Worm (Caenorhabditis elegans): ENCODE data around the gene srv-12.

Gene srv-12

DNA sequence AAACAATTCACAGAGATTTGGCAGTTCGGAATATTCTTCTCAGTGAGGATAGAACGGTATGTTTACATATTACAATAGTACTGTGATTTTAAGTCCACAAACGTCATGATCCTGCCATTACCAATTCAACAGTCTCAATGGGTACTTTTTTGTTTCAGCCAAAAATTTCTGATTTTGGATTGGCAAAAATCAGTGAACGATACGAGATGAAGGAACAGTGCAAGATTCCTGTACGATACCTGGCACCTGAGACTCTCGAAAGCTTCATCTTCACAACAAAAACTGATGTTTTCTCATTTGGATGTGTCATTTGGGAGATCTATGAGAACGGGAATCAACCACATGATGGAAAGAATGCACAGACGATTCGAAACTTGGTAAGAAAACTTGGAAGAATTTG is 24.6 kb upstream of the srv-12 start:
- TF ChIP-seq pha-4 (tag; optimal IDR thresholded peaks at IDR 0.05), result no peak
- no peak for TF ChIP-seq mcd-1 (GFP tag; IDR thresholded peaks at IDR 0.05)
- no peak for TF ChIP-seq hlh-12 (tag; optimal IDR thresholded peaks at IDR 0.05)
- no peak for TF ChIP-seq ztf-18 (tag; optimal IDR thresholded peaks at IDR 0.05)
- TF ChIP-seq lsy-27 (tag; optimal IDR thresholded peaks at IDR 0.05; ENCODE audit: borderline replicate concordance, insufficient read depth), result no peak
- TF ChIP-seq F39B2.1 (GFP tag; IDR thresholded peaks at IDR 0.05), result no peak

ce11 chrIV:10075899-10076298 is 22.4 kb upstream of the srv-12 start, which contains the start of gene W01B6.5:
TSS of gene W01B6.5 (plus strand) at chrIV:10076199.
- TF ChIP-seq F22D6.2 (tag; optimal IDR thresholded peaks at IDR 0.05) (no peak), hlh-12 (tag; optimal IDR thresholded peaks at IDR 0.05) (no peak), F37B4.10 (GFP tag; IDR thresholded peaks at IDR 0.05) (no peak), nfya-2 (GFP tag; IDR thresholded peaks at IDR 0.05) (no peak)

DNA sequence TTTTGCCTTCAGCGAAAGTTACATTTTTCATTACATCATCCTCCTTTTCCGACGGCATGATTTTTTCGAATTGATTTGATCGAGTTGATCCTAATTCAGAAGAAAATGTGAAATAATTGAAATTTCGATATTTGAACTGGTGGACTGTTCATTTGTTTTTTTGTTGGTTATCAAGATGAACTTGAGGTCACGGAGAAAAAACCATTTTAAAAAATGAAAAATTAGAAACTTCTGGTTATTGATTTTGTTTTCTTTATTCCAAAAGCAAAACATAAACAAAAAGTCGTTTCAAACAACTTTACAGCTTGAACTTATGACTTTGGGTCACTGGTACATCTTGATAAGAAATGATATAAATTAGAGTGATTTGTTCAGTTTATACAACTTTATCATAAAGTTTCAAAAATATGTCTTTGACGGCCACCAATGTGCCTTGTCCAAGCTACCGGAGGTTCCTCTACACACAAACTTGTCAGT is 21.6 kb upstream of the srv-12 start, which contains the start of the genes ttbk-4 and W01B6.4:
TSS of gene ttbk-4 (minus strand) at position 101 of the 477 bp plus-strand sequence.
TSS of gene W01B6.4 (plus strand) at position 427 of the 477 bp plus-strand sequence.
- no peak for TF ChIP-seq pha-4 (tag; optimal IDR thresholded peaks at IDR 0.05)
- TF ChIP-seq T26A5.8 (tag; optimal IDR thresholded peaks at IDR 0.05), result no peak
- no peak for TF ChIP-seq egl-44 (GFP tag; IDR thresholded peaks at IDR 0.05)
- no peak for TF ChIP-seq xnd-1 (tag; optimal IDR thresholded peaks at IDR 0.05)
- TF ChIP-seq ceh-58 (GFP tag; IDR thresholded peaks at IDR 0.05), result no peak
- no peak for TF ChIP-seq bed-2 (GFP tag; IDR thresholded peaks at IDR 0.05)
- no peak for TF ChIP-seq lin-26 (GFP tag; IDR thresholded peaks at IDR 0.05)
- TF ChIP-seq C17E4.6 (GFP tag; IDR thresholded peaks at IDR 0.05), result no peak
- TF ChIP-seq mes-4 (tag; optimal IDR thresholded peaks at IDR 0.05), result no peak
- TF ChIP-seq egl-18 (GFP tag; IDR thresholded peaks at IDR 0.05), result no peak
- no peak for TF ChIP-seq tlf-1 (GFP tag; optimal IDR thresholded peaks at IDR 0.05)
- TF ChIP-seq F37B4.10 (GFP tag; IDR thresholded peaks at IDR 0.05), result no peak
- TF ChIP-seq Y95B8A.8 (GFP tag; IDR thresholded peaks at IDR 0.05), result no peak
- TF ChIP-seq ZK185.1 (tag; optimal IDR thresholded peaks at IDR 0.05; ENCODE audit: poor library complexity, severe bottlenecking), result no peak
- TF ChIP-seq die-1 (tag; optimal IDR thresholded peaks at IDR 0.05), result no peak
- no peak for TF ChIP-seq hrde-1 (tag; optimal IDR thresholded peaks at IDR 0.05; ENCODE audit: borderline replicate concordance)
- no peak for TF ChIP-seq aptf-3 (GFP tag; IDR thresholded peaks at IDR 0.05)
- TF ChIP-seq athp-1 (tag; optimal IDR thresholded peaks at IDR 0.05), result no peak

DNA sequence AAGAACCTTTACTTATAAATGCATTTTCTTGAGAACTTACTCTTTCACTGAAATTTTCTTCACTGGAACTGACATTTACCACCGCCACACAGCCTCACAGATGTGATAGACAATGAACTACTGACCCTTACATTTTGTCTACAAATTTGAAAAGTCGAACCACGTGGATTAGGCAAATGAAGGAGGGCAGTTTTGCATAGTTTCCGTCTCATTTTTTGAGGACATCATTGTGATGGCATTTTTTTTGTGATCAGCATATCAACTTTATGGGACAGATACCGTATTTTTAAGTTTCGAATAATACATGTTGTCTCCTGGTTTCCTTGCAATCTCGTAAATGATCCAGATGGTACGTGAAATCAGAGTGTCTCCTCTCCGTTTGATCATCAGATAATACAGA is 19.1 kb upstream of the srv-12 start, which contains the start of gene W01B6.3:
TSS of gene W01B6.3 (minus strand) at position 101 of the 400 bp plus-strand sequence.
- TF ChIP-seq bed-1 (GFP tag; IDR thresholded peaks at IDR 0.05) (no peak), nfyb-1 (GFP tag; IDR thresholded peaks at IDR 0.05) (no peak), F49E8.2 (tag; optimal IDR thresholded peaks at IDR 0.05; ENCODE audit: insufficient read depth) (no peak), hmg-1.2 (GFP tag; IDR thresholded peaks at IDR 0.05) (no peak), madf-3 (GFP tag; IDR thresholded peaks at IDR 0.05) (no peak), madf-6 (GFP tag; IDR thresholded peaks at IDR 0.05) (no peak), ceh-58 (GFP tag; IDR thresholded peaks at IDR 0.05) (no peak), unc-62 (GFP tag; optimal IDR thresholded peaks at IDR 0.05) (no peak), F23B12.7 (tag; optimal IDR thresholded peaks at IDR 0.05; ENCODE audit: insufficient read depth) (no peak), ceh-40 (GFP tag; IDR thresholded peaks at IDR 0.05) (no peak), Y95B8A.8 (GFP tag; IDR thresholded peaks at IDR 0.05) (no peak), Y53F4B.3 (GFP tag; IDR thresholded peaks at IDR 0.05) (no peak), nhr-80 (tag; optimal IDR thresholded peaks at IDR 0.05) (no peak), hmg-20 (GFP tag; IDR thresholded peaks at IDR 0.05) (no peak), C06A6.2 (GFP tag; conservative IDR thresholded peaks at IDR 0.05) (no peak)

Data from whole organism, young adult.